Worm (Caenorhabditis elegans) whole organism, young adult: ENCODE data around the gene gpa-7.

Experiments
- K11D2.4 ChIP-seq: fragments of 200-800 bp; sonication (Bioruptor generic); IDR thresholded peaks from 2 replicates; pipeline ENCODE4 v1.3.6; 2022; ENCODE audit warnings: missing genetic modification reagents, missing genetic modification characterization, missing compliant biosample characterization
- bed-1 ChIP-seq: fragments of 200-800 bp; sonication (Bioruptor generic); IDR thresholded peaks from 2 replicates; pipeline ENCODE4 v1.3.6; 2022; ENCODE audit warnings: missing genetic modification reagents, missing genetic modification characterization, missing compliant biosample characterization
- ceh-58 ChIP-seq: fragments of 200-800 bp; sonication (Bioruptor generic); IDR thresholded peaks from 2 replicates; pipeline ENCODE4 v1.3.6; 2022; ENCODE audit warnings: missing genetic modification characterization, missing compliant biosample characterization
- let-607 ChIP-seq, 2 experiments: fragments of 200-800 bp in 1 of 2; sonication (Bioruptor generic) in 1 of 2; sonication (generic microtip) in 1 of 2; optimal IDR thresholded peaks; 2 replicates each; lab custom pipeline; 2016 to 2018; ENCODE audit warnings: mild to moderate bottlenecking in 2 of 2, missing compliant biosample characterization in 2 of 2, missing genetic modification characterization in 2 of 2, moderate library complexity in 2 of 2, missing genotype in 1 of 2

- TF ChIP-seq ceh-58 (GFP tag; lab: Robert Waterston, UW) (no peak), bed-1 (GFP tag; lab: Robert Waterston, UW) (no peak), let-607 (tag; optimal IDR thresholded peaks at IDR 0.05; lab: Kevin White, UChicago) (no peak), K11D2.4 (GFP tag; lab: Robert Waterston, UW) (no peak)
Observed at ce11 chrIV:10457137-10457536, 53.3 kb downstream of the gpa-7 start, which contains the start of gene srb-17.
